Worm (Caenorhabditis elegans) whole organism, L4 larva: ENCODE data around the gene cutl-9.
A peak's percentile ranks its signal among the peaks of the same experiment; 100 is the strongest.

ENCODE experiments used
- D1046.2 ChIP-seq: fragments of 200-800 bp; sonication (Bioruptor generic); IDR thresholded peaks from 2 replicates; pipeline ENCODE4 v1.3.6; 2022; ENCODE audit warnings: missing genetic modification characterization, missing compliant biosample characterization
- Y105C5A.15 ChIP-seq: fragments of 200-800 bp; sonication (Bioruptor generic); IDR thresholded peaks from 2 replicates; pipeline ENCODE4 v1.3.6; 2022; ENCODE audit warnings: missing genetic modification characterization, missing compliant biosample characterization
- Y48G9A.11 ChIP-seq: fragments of 200-800 bp; sonication (Bioruptor generic); IDR thresholded peaks from 2 replicates; pipeline ENCODE4 v1.3.6; 2022; ENCODE audit warnings: missing genetic modification reagents, missing genetic modification characterization, missing compliant biosample characterization
- aha-1 ChIP-seq: fragments of 150-350 bp; peaks from one replicate; lab custom pipeline; 2014; ENCODE audit warnings: missing biosample characterization, missing genetic modification characterization
- arid-1 ChIP-seq: fragments of 200-800 bp; sonication (Bioruptor generic); conservative IDR thresholded peaks from 2 replicates; pipeline ENCODE4 v1.3.6; 2022; ENCODE audit warnings: missing genetic modification reagents, missing genetic modification characterization, missing compliant biosample characterization
- ceh-20 ChIP-seq: fragments of 200-800 bp; sonication (Bioruptor generic); IDR thresholded peaks from 2 replicates; pipeline ENCODE4 v1.3.6; 2022; ENCODE audit warnings: missing genetic modification reagents, missing genetic modification characterization, missing compliant biosample characterization
- ceh-28 ChIP-seq: fragments of 150-350 bp; optimal IDR thresholded peaks from 2 replicates; lab custom pipeline; 2014; ENCODE audit warnings: missing biosample characterization, missing genetic modification reagents, missing genetic modification characterization
- ces-1 ChIP-seq: fragments of 150-350 bp; sonication (generic microtip); optimal IDR thresholded peaks from 4 replicates; lab custom pipeline; 2014; ENCODE audit warnings: missing biosample characterization, missing genetic modification reagents, missing genetic modification characterization
- daf-16 ChIP-seq, 3 experiments: sonication (generic microtip); optimal IDR thresholded peaks; 2 replicates each; lab custom pipeline; 2016 to 2017; ENCODE audit warnings: missing genetic modification characterization in 3 of 3, missing genetic modification reagents in 3 of 3, mild to moderate bottlenecking in 2 of 3, missing compliant biosample characterization in 2 of 3, missing biosample characterization in 1 of 3, moderate library complexity in 1 of 3
- dpl-1 ChIP-seq: fragments of 150-350 bp; optimal IDR thresholded peaks from 2 replicates; lab custom pipeline; 2014; ENCODE audit warnings: missing biosample characterization, missing genetic modification reagents, missing genetic modification characterization
- fos-1 ChIP-seq: fragments of 150-350 bp; optimal IDR thresholded peaks from 2 replicates; lab custom pipeline; 2014; ENCODE audit warnings: missing biosample characterization, missing genetic modification characterization
- hif-1 ChIP-seq, 2 experiments: sonication (generic microtip); optimal IDR thresholded peaks; 2 replicates each; lab custom pipeline; 2016 to 2017; ENCODE audit warnings: missing compliant biosample characterization in 2 of 2, missing genetic modification characterization in 2 of 2, missing genetic modification reagents in 2 of 2, missing genotype in 2 of 2, mild to moderate bottlenecking in 1 of 2
- hlh-11 ChIP-seq: fragments of 200-800 bp; sonication (Bioruptor generic); optimal IDR thresholded peaks from 2 replicates; lab custom pipeline; 2018; ENCODE audit warnings: mild to moderate bottlenecking, missing genetic modification characterization, missing compliant biosample characterization
- lim-7 ChIP-seq: fragments of 200-800 bp; sonication (Bioruptor generic); IDR thresholded peaks from 2 replicates; pipeline ENCODE4 v1.3.6; 2022; ENCODE audit warnings: missing genetic modification characterization, missing compliant biosample characterization
- lir-3 ChIP-seq: sonication (generic microtip); optimal IDR thresholded peaks from 2 replicates; lab custom pipeline; 2016; ENCODE audit warnings: mild to moderate bottlenecking, missing genetic modification characterization, missing compliant biosample characterization
- mdl-1 ChIP-seq, 2 experiments: fragments of 150-350 bp in 1 of 2; sonication (generic microtip) in 1 of 2; optimal IDR thresholded peaks; 2 replicates each; lab custom pipeline; 2014 to 2017; ENCODE audit warnings: missing biosample characterization in 2 of 2, missing genetic modification characterization in 2 of 2
- mep-1 ChIP-seq: fragments of 150-350 bp; sonication (generic microtip); optimal IDR thresholded peaks from 3 replicates; lab custom pipeline; 2014; ENCODE audit warnings: missing biosample characterization, missing genetic modification characterization
- nhr-11 ChIP-seq: fragments of 150-350 bp; optimal IDR thresholded peaks from 2 replicates; lab custom pipeline; 2014; ENCODE audit warnings: missing biosample characterization, missing genetic modification characterization
- nhr-6 ChIP-seq: fragments of 150-350 bp; optimal IDR thresholded peaks from 2 replicates; lab custom pipeline; 2014; ENCODE audit warnings: missing biosample characterization, missing genetic modification characterization
- php-3 ChIP-seq: fragments of 200-800 bp; sonication (Bioruptor generic); IDR thresholded peaks from 2 replicates; pipeline ENCODE4 v1.3.6; 2022; ENCODE audit warnings: missing genetic modification reagents, missing genetic modification characterization, missing compliant biosample characterization
- pqm-1 ChIP-seq: sonication (generic microtip); optimal IDR thresholded peaks from 2 replicates; lab custom pipeline; 2017; ENCODE audit warnings: missing biosample characterization, missing genetic modification characterization
- saeg-2 ChIP-seq: fragments of 200-800 bp; sonication (Bioruptor generic); IDR thresholded peaks from 2 replicates; pipeline ENCODE4 v1.3.6; 2022; ENCODE audit warnings: missing genetic modification reagents, missing genetic modification characterization, missing compliant biosample characterization
- set-16 ChIP-seq: fragments of 200-800 bp; sonication (Bioruptor generic); IDR thresholded peaks from 2 replicates; pipeline ENCODE4 v1.3.6; 2022; ENCODE audit warnings: missing genetic modification reagents, missing genetic modification characterization, missing compliant biosample characterization
- spr-3 ChIP-seq: fragments of 200-800 bp; sonication (Bioruptor generic); optimal IDR thresholded peaks from 2 replicates; lab custom pipeline; 2018; ENCODE audit warnings: mild to moderate bottlenecking, missing genetic modification characterization, missing compliant biosample characterization
- tra-1 ChIP-seq: fragments of 200-800 bp; sonication (Bioruptor generic); IDR thresholded peaks from 2 replicates; pipeline ENCODE4 v1.3.6; 2022; ENCODE audit warnings: missing genetic modification reagents, missing genetic modification characterization, missing compliant biosample characterization
- unc-62 ChIP-seq, 3 experiments: fragments of 150-350 bp in 1 of 3; sonication (generic microtip); optimal IDR thresholded peaks in 2 of 3; peaks in 1 of 3; 1 replicate in 1 of 3; 2 replicates in 2 of 3; lab custom pipeline; 2014 to 2017; ENCODE audit warnings: missing biosample characterization in 3 of 3, missing genetic modification characterization in 3 of 3, missing genetic modification reagents in 3 of 3, missing genotype in 1 of 3
- zfp-2 ChIP-seq: sonication (generic microtip); optimal IDR thresholded peaks from 2 replicates; lab custom pipeline; 2016; ENCODE audit warnings: mild to moderate bottlenecking, missing genetic modification characterization, missing compliant biosample characterization

cutl-9 gene

ce11 chrII:10630944-10631343 lies 8.9 kb downstream of the cutl-9 start:
- TF ChIP-seq nhr-11 (tag; lab: Kevin White, UChicago) (no peak), mep-1 (tag; lab: Kevin White, UChicago) (no peak), Y48G9A.11 (GFP tag; lab: Robert Waterston, UW) (no peak), aha-1 (tag; lab: Kevin White, UChicago) (no peak), lir-3 (tag; lab: Kevin White, UChicago) (no peak), pqm-1 (peak; percentile 63)

ce11 chrII:10637681-10638080 lies 15.6 kb downstream of the cutl-9 start:
- TF ChIP-seq set-16 (GFP tag; lab: Robert Waterston, UW): peak; percentile 80; the same call in 1 of the 2 replicates

ce11 chrII:10639110-10639509 lies 17.0 kb downstream of the cutl-9 start, which contains the start of gene M28.9:
Gene M28.9 (plus strand): TSS chrII:10639410.
- TF ChIP-seq unc-62 (GFP tag; optimal IDR thresholded peaks at IDR 0.05 in 1 of 2; lab: Kevin White, UChicago): peak in 1 of 2 experiments; percentile 40
- no peak for TF ChIP-seq unc-62 (tag; optimal IDR thresholded peaks at IDR 0.05; lab: Kevin White, UChicago)
- TF ChIP-seq spr-3 (GFP tag; lab: Kevin White, UChicago): no peak

ce11 chrII:10643403-10643802 lies 21.3 kb downstream of the cutl-9 start, which contains the start of gene M28.4:
Gene M28.4 (plus strand): TSS chrII:10643703.
- TF ChIP-seq unc-62 (GFP tag; optimal IDR thresholded peaks at IDR 0.05 in 1 of 2; lab: Kevin White, UChicago): no peak
- no peak for TF ChIP-seq unc-62 (tag; optimal IDR thresholded peaks at IDR 0.05; lab: Kevin White, UChicago)
- no peak for TF ChIP-seq saeg-2 (GFP tag; lab: Robert Waterston, UW)
- TF ChIP-seq zfp-2: no peak
- no peak for TF ChIP-seq hlh-11 (tag; lab: Kevin White, UChicago)
- TF ChIP-seq lim-7: no peak
- no peak for TF ChIP-seq ceh-28 (tag; lab: Kevin White, UChicago)
- no peak for TF ChIP-seq hif-1 (tag; optimal IDR thresholded peaks at IDR 0.05; lab: Kevin White, UChicago)
- no peak for TF ChIP-seq D1046.2 (GFP tag; lab: Robert Waterston, UW)
- TF ChIP-seq nhr-6: no peak
- no peak for TF ChIP-seq ces-1
- TF ChIP-seq dpl-1 (GFP tag; lab: Kevin White, UChicago): no peak
- no peak for TF ChIP-seq php-3 (GFP tag; lab: Robert Waterston, UW)
- no peak for TF ChIP-seq mdl-1 (tag; optimal IDR thresholded peaks at IDR 0.05; lab: Kevin White, UChicago)
- TF ChIP-seq fos-1 (tag; lab: Kevin White, UChicago): no peak

- no peak for TF ChIP-seq tra-1 (GFP tag; lab: Robert Waterston, UW)
- peak in 1 of 2 experiments; percentile 97 for TF ChIP-seq unc-62 (GFP tag; optimal IDR thresholded peaks at IDR 0.05 in 1 of 2; lab: Kevin White, UChicago)
- no peak for TF ChIP-seq unc-62 (tag; optimal IDR thresholded peaks at IDR 0.05; lab: Kevin White, UChicago)
- TF ChIP-seq ceh-20 (GFP tag; lab: Robert Waterston, UW): no peak
- TF ChIP-seq pqm-1: peak; percentile 15
- peak; percentile 10 for TF ChIP-seq hlh-11 (tag; lab: Kevin White, UChicago)
- TF ChIP-seq, all 104 proteins: peak for 3
These were observed 25.0 kb downstream of the cutl-9 start, which contains the start of gene M28.10 for ce11 chrII:10646901-10647566. Gene M28.10 (plus strand): TSS chrII:10647516.

- TF ChIP-seq arid-1 (GFP tag; lab: Robert Waterston, UW) (no peak), Y105C5A.15 (0 out of 2 replicates have a peak, but pooled peaks have one; percentile 51), D1046.2 (GFP tag; lab: Robert Waterston, UW) (0 out of 2 replicates have a peak, but pooled peaks have one; percentile 49), set-16 (GFP tag; lab: Robert Waterston, UW) (peak; percentile 33; the same call in 1 of the 2 replicates), daf-16 (GFP tag; optimal IDR thresholded peaks at IDR 0.05; lab: Kevin White, UChicago) (no peak), daf-16 (tag; optimal IDR thresholded peaks at IDR 0.05; lab: Kevin White, UChicago) (no peak), aha-1 (tag; lab: Kevin White, UChicago) (peak; percentile 1)
These were observed 30.0 kb downstream of the cutl-9 start, which contains the start of gene nphp-1 for ce11 chrII:10652112-10652511. Gene nphp-1 (minus strand): TSS chrII:10652256.
